Worm (Caenorhabditis elegans) whole organism, young adult: ENCODE results near the gene chhy-1.

Source experiments
- F39B2.1 ChIP-seq: fragments of 200-800 bp; sonication (Bioruptor generic); IDR thresholded peaks from 2 replicates; pipeline ENCODE4 v1.3.6; 2022; ENCODE audit warnings: missing genetic modification reagents, missing genetic modification characterization, missing compliant biosample characterization
- lin-35 ChIP-seq, 3 experiments: fragments of 150-350 bp in 2 of 3; sonication (generic microtip) in 1 of 3; optimal IDR thresholded peaks; 2 replicates each; lab custom pipeline; 2014 to 2018; ENCODE audit warnings: missing biosample characterization in 3 of 3, missing genetic modification characterization in 3 of 3, missing genetic modification reagents in 3 of 3

DNA sequence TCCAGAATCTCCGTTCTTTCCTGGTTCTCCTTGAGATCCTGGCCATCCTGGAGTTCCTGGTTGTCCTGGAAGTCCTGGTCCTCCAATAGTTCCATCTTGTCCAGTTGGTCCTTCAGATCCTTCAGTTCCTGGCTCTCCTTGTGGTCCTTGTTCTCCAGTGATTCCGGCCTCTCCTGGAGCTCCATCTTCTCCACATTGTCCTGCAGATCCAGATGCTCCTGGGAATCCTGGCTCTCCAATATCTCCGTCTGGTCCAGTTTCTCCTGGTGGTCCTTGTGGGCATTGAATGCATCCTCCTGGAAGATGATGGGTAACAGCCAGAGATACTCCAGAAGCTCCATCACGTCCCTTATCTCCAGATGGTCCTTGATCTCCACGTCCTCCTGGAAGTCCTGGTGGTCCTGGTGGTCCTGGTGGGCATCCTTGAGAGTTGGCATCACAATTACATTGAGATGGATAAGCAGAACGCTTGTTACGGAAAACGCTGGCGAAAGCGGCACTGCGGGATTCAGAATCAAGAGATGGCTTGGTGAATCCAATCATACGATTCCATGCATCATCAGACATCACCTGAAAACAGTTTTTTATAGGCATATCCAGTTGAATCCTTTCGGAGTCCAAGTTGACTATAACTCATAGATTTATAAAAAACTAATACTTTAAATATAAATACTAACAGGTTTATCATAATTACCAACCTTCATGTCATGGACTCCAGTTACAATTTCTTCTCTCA lies 49.0 kb downstream of the chhy-1 start:
- TF ChIP-seq lin-35 (GFP tag; optimal IDR thresholded peaks at IDR 0.05; lab: Kevin White, UChicago) (no peak), F39B2.1 (GFP tag; lab: Robert Waterston, UW) (no peak)
